Fruit fly (Drosophila melanogaster) whole organism, embryonic: ENCODE measurements around the gene Arp10.
A peak's percentile ranks its signal among the peaks of the same experiment; 100 is the strongest.

Source experiments
- Bteb2 ChIP-seq: fragments of 200-800 bp; sonication (Bioruptor generic); optimal IDR thresholded peaks from 2 replicates; lab custom pipeline; 2016; ENCODE audit warnings: missing biosample characterization, missing genetic modification characterization
- CG10209 ChIP-seq: fragments of 200-800 bp; sonication (Bioruptor generic); optimal IDR thresholded peaks from 3 replicates; lab custom pipeline; 2017; ENCODE audit warnings: missing biosample characterization, mild to moderate bottlenecking, missing genetic modification characterization, missing genetic modification reagents
- CG10543 ChIP-seq: fragments of 200-800 bp; sonication (Bioruptor generic); optimal IDR thresholded peaks from 3 replicates; lab custom pipeline; 2017; ENCODE audit warnings: missing biosample characterization, mild to moderate bottlenecking, missing genetic modification characterization, moderate library complexity
- CG13123 ChIP-seq: fragments of 200-800 bp; sonication (Bioruptor generic); optimal IDR thresholded peaks from 2 replicates; lab custom pipeline; 2016; ENCODE audit warnings: missing biosample characterization, missing genetic modification characterization
- CG13894 ChIP-seq: fragments of 200-800 bp; sonication (Bioruptor generic); optimal IDR thresholded peaks from 3 replicates; lab custom pipeline; 2018; ENCODE audit warnings: missing biosample characterization, mild to moderate bottlenecking, missing genetic modification characterization, moderate library complexity
- CG14441 ChIP-seq: fragments of 200-800 bp; sonication (Bioruptor generic); IDR thresholded peaks from 2 replicates; pipeline ENCODE4 v1.3.6; 2022; ENCODE audit warnings: missing biosample characterization, missing genetic modification characterization
- CG16779 ChIP-seq: fragments of 200-800 bp; sonication (Bioruptor generic); IDR thresholded peaks from 2 replicates; pipeline ENCODE4 v1.3.6; 2022; ENCODE audit warnings: missing biosample characterization, missing genetic modification characterization
- CG16813 ChIP-seq: fragments of 200-800 bp; sonication (Bioruptor generic); IDR thresholded peaks from 3 replicates; pipeline ENCODE4 v1.3.6; 2022; ENCODE audit warnings: missing biosample characterization, missing genetic modification characterization; ENCODE audit not compliant: partially characterized antibody
- CG2875 ChIP-seq: fragments of 200-800 bp; sonication (Bioruptor generic); optimal IDR thresholded peaks from 2 replicates; lab custom pipeline; 2017; ENCODE audit warnings: missing biosample characterization, mild to moderate bottlenecking, missing genetic modification characterization, missing genetic modification reagents
- CG2889 ChIP-seq: fragments of 200-800 bp; sonication (Bioruptor generic); IDR thresholded peaks from 3 replicates; pipeline ENCODE4 v1.3.6; 2022; ENCODE audit warnings: missing biosample characterization, missing genetic modification characterization
- CG31388 ChIP-seq: fragments of 200-800 bp; sonication (Bioruptor generic); optimal IDR thresholded peaks from 2 replicates; lab custom pipeline; 2016; ENCODE audit warnings: missing biosample characterization, missing genetic modification characterization
- CG3407 ChIP-seq: fragments of 200-800 bp; sonication (Bioruptor generic); optimal IDR thresholded peaks from 2 replicates; lab custom pipeline; 2018; ENCODE audit warnings: missing biosample characterization, mild to moderate bottlenecking, missing genetic modification characterization
- CG3847 ChIP-seq: fragments of 200-800 bp; sonication (Bioruptor generic); IDR thresholded peaks from 2 replicates; pipeline ENCODE4 v1.3.6; 2022; ENCODE audit warnings: missing biosample characterization, missing genetic modification characterization
- CG3995 ChIP-seq: fragments of 200-800 bp; sonication (Bioruptor generic); optimal IDR thresholded peaks from 3 replicates; lab custom pipeline; 2016; ENCODE audit warnings: missing biosample characterization, missing genetic modification characterization
- CG43689 ChIP-seq: fragments of 200-800 bp; sonication (Bioruptor generic); IDR thresholded peaks from 2 replicates; pipeline ENCODE4 v1.3.6; 2022; ENCODE audit warnings: missing biosample characterization, missing genetic modification characterization
- CG4424 ChIP-seq: fragments of 200-800 bp; sonication (Bioruptor generic); optimal IDR thresholded peaks from 3 replicates; lab custom pipeline; 2016; ENCODE audit warnings: missing biosample characterization, missing genetic modification characterization
- CG4854 ChIP-seq: fragments of 200-800 bp; sonication (Bioruptor generic); optimal IDR thresholded peaks from 2 replicates; lab custom pipeline; 2016; ENCODE audit warnings: missing biosample characterization, missing genetic modification characterization, inconsistent platforms
- CG7987 ChIP-seq: fragments of 200-800 bp; sonication (Bioruptor generic); optimal IDR thresholded peaks from 2 replicates; lab custom pipeline; 2018; ENCODE audit warnings: missing biosample characterization, mild to moderate bottlenecking, missing genetic modification characterization, moderate library complexity
- CG8924 ChIP-seq: fragments of 200-800 bp; optimal IDR thresholded peaks from 3 replicates; lab custom pipeline; 2019; ENCODE audit warnings: missing biosample characterization, mild to moderate bottlenecking, missing genetic modification characterization, moderate library complexity
- Dek ChIP-seq: fragments of 200-800 bp; sonication (Bioruptor generic); optimal IDR thresholded peaks from 3 replicates; lab custom pipeline; 2019; ENCODE audit warnings: missing biosample characterization, mild to moderate bottlenecking, missing genetic modification characterization, moderate library complexity
- H15 ChIP-seq: fragments of 200-800 bp; sonication (Bioruptor generic); IDR thresholded peaks from 3 replicates; pipeline ENCODE4 v1.3.6; 2022; ENCODE audit warnings: missing biosample characterization, missing genetic modification characterization
- HHEX ChIP-seq: fragments of 200-800 bp; sonication (Bioruptor generic); optimal IDR thresholded peaks from 3 replicates; lab custom pipeline; 2017; ENCODE audit warnings: missing biosample characterization, mild to moderate bottlenecking, missing genetic modification characterization, missing genetic modification reagents
- NC2α ChIP-seq: fragments of 200-800 bp; sonication (Bioruptor generic); optimal IDR thresholded peaks from 2 replicates; lab custom pipeline; 2016; ENCODE audit warnings: missing biosample characterization, missing genetic modification characterization
- Neu2 ChIP-seq: fragments of 200-800 bp; sonication (Bioruptor generic); optimal IDR thresholded peaks from 3 replicates; lab custom pipeline; 2016; ENCODE audit warnings: missing biosample characterization, missing genetic modification characterization, borderline replicate concordance
- Nf-YB ChIP-seq: fragments of 200-800 bp; sonication (Bioruptor generic); optimal IDR thresholded peaks from 3 replicates; lab custom pipeline; 2019; ENCODE audit warnings: missing biosample characterization, mild to moderate bottlenecking, missing genetic modification characterization, moderate library complexity
- Opbp ChIP-seq: fragments of 200-800 bp; sonication (Bioruptor generic); IDR thresholded peaks from 3 replicates; pipeline ENCODE4 v1.3.6; 2022; ENCODE audit warnings: missing biosample characterization, missing genetic modification characterization; ENCODE audit not compliant: partially characterized antibody
- Poxn ChIP-seq: fragments of 200-800 bp; sonication (Bioruptor generic); IDR thresholded peaks from 2 replicates; pipeline ENCODE4 v1.3.6; 2022; ENCODE audit warnings: missing biosample characterization, missing genetic modification characterization
- Ravus ChIP-seq: fragments of 200-800 bp; sonication (Bioruptor generic); IDR thresholded peaks from 2 replicates; pipeline ENCODE4 v1.3.6; 2022; ENCODE audit warnings: missing biosample characterization, missing genetic modification characterization
- Sox100B ChIP-seq: fragments of 200-800 bp; sonication (Bioruptor generic); optimal IDR thresholded peaks from 3 replicates; lab custom pipeline; 2018; ENCODE audit warnings: missing biosample characterization, mild to moderate bottlenecking, missing genetic modification characterization
- Stat92E ChIP-seq, 3 experiments: fragments of >200 bp in 2 of 3; fragments of 200-800 bp in 1 of 3; sonication (Bioruptor generic) in 1 of 3; optimal IDR thresholded peaks; 2 replicates each; lab custom pipeline; 2017 to 2019; ENCODE audit warnings: missing biosample characterization in 3 of 3, missing genetic modification characterization in 3 of 3, mild to moderate bottlenecking in 1 of 3, moderate library complexity in 1 of 3
- Taf1 ChIP-seq: fragments of 200-800 bp; sonication (Bioruptor generic); IDR thresholded peaks from 2 replicates; pipeline ENCODE4 v1.3.6; 2022; ENCODE audit warnings: missing biosample characterization, missing genetic modification characterization
- ap ChIP-seq: fragments of 200-800 bp; sonication (Bioruptor generic); IDR thresholded peaks from 2 replicates; pipeline ENCODE4 v1.3.6; 2022; ENCODE audit warnings: missing biosample characterization, missing genetic modification characterization
- bsh ChIP-seq, 2 experiments: fragments of 200-800 bp; sonication (Bioruptor generic); optimal IDR thresholded peaks; 2 replicates each; lab custom pipeline; 2017 to 2018; ENCODE audit warnings: mild to moderate bottlenecking in 2 of 2, missing biosample characterization in 2 of 2, missing genetic modification characterization in 2 of 2, moderate library complexity in 1 of 2
- cas ChIP-seq: fragments of 200-800 bp; sonication (Bioruptor generic); IDR thresholded peaks from 2 replicates; pipeline ENCODE4 v1.3.6; 2022; ENCODE audit warnings: missing biosample characterization, missing genetic modification characterization
- da ChIP-seq: fragments of 200-800 bp; sonication (Bioruptor generic); optimal IDR thresholded peaks from 2 replicates; lab custom pipeline; 2016; ENCODE audit warnings: missing biosample characterization, missing genetic modification characterization
- kay ChIP-seq: fragments of 200-800 bp; sonication (Bioruptor generic); optimal IDR thresholded peaks from 2 replicates; lab custom pipeline; 2016; ENCODE audit warnings: missing biosample characterization, missing genetic modification characterization
- lab ChIP-seq: fragments of 200-800 bp; sonication (Bioruptor generic); optimal IDR thresholded peaks from 3 replicates; lab custom pipeline; 2017; ENCODE audit warnings: missing biosample characterization, missing genetic modification characterization, mild to moderate bottlenecking, moderate library complexity, missing genetic modification reagents
- lmd ChIP-seq: fragments of 200-800 bp; sonication (Bioruptor generic); IDR thresholded peaks from 2 replicates; pipeline ENCODE4 v1.3.6; 2022; ENCODE audit warnings: missing biosample characterization, missing genetic modification characterization
- lola ChIP-seq, 3 experiments: fragments of >200 bp in 2 of 3; fragments of 200-800 bp in 1 of 3; sonication (Bioruptor generic) in 1 of 3; optimal IDR thresholded peaks; 2 replicates each; lab custom pipeline; 2017 to 2019; ENCODE audit warnings: missing biosample characterization in 3 of 3, missing genetic modification characterization in 3 of 3, mild to moderate bottlenecking in 1 of 3, moderate library complexity in 1 of 3
- nau ChIP-seq: fragments of 200-800 bp; sonication (Bioruptor generic); optimal IDR thresholded peaks from 3 replicates; lab custom pipeline; 2017; ENCODE audit warnings: missing biosample characterization, mild to moderate bottlenecking, missing genetic modification characterization, missing genetic modification reagents
- onecut ChIP-seq: fragments of 200-800 bp; sonication (Bioruptor generic); IDR thresholded peaks from 2 replicates; pipeline ENCODE4 v1.3.6; 2022; ENCODE audit warnings: missing biosample characterization, missing genetic modification characterization
- psq ChIP-seq: fragments of 200-800 bp; sonication (Bioruptor generic); optimal IDR thresholded peaks from 2 replicates; lab custom pipeline; 2017; ENCODE audit warnings: missing biosample characterization, missing genetic modification characterization
- ro ChIP-seq: fragments of 200-800 bp; sonication (Bioruptor generic); IDR thresholded peaks from 2 replicates; pipeline ENCODE4 v1.3.6; 2022; ENCODE audit warnings: missing biosample characterization, missing genetic modification characterization
- sob ChIP-seq: fragments of 200-800 bp; sonication (Bioruptor generic); IDR thresholded peaks from 2 replicates; pipeline ENCODE4 v1.3.6; 2022; ENCODE audit warnings: missing biosample characterization, missing genetic modification characterization
- tap ChIP-seq: fragments of 200-800 bp; optimal IDR thresholded peaks from 3 replicates; lab custom pipeline; 2019; ENCODE audit warnings: missing biosample characterization, mild to moderate bottlenecking, missing genetic modification characterization, moderate library complexity
- tgo ChIP-seq: fragments of 200-800 bp; sonication (Bioruptor generic); IDR thresholded peaks from 3 replicates; pipeline ENCODE4 v1.3.6; 2022; ENCODE audit warnings: missing biosample characterization, missing genetic modification characterization
- vnd ChIP-seq: fragments of 200-800 bp; sonication (Bioruptor generic); IDR thresholded peaks from 3 replicates; pipeline ENCODE4 v1.3.6; 2022; ENCODE audit warnings: missing biosample characterization, missing genetic modification characterization; ENCODE audit not compliant: partially characterized antibody
- zf30C ChIP-seq: fragments of 200-800 bp; sonication (Bioruptor generic); optimal IDR thresholded peaks from 3 replicates; lab custom pipeline; 2018; ENCODE audit warnings: missing biosample characterization, mild to moderate bottlenecking, missing genetic modification characterization
- zfh1 ChIP-seq: fragments of 200-800 bp; sonication (Bioruptor generic); IDR thresholded peaks from 3 replicates; pipeline ENCODE4 v1.3.6; 2022; ENCODE audit warnings: missing biosample characterization, missing genetic modification characterization

The Arp10 gene

dm6 chrX:19651757-19652419 is 5.9 kb upstream of the Arp10 start, which contains the start of the genes Ranbp21 and Elys:
TSS of gene Ranbp21 (minus strand) at chrX:19652269.
TSS of gene Elys (plus strand) at chrX:19652305.
- peak in 1 of 2 experiments; percentile 31 for TF ChIP-seq bsh (GFP tag; optimal IDR thresholded peaks at IDR 0.05; lab: Kevin White, UChicago)
- TF ChIP-seq onecut = peak; percentile 24; the same call in 1 of the 2 replicates
- TF ChIP-seq H15 (GFP tag; lab: Robert Waterston, UW) = peak; percentile 46; the same call in 1 of the 3 replicates
- TF ChIP-seq sob (GFP tag; lab: Robert Waterston, UW) = peak; percentile 41; the same call in 1 of the 2 replicates
- peak; percentile 24 for TF ChIP-seq da
- no peak for TF ChIP-seq Taf1 (GFP tag; lab: Robert Waterston, UW)
- peak; percentile 55; the same call in 1 of the 2 replicates for TF ChIP-seq CG14441 (GFP tag; lab: Robert Waterston, UW)
- no peak for TF ChIP-seq CG4854 (GFP tag; lab: Kevin White, UChicago)
- no peak; the same call in 1 of the 2 replicates for TF ChIP-seq ap (GFP tag; lab: Robert Waterston, UW)
- TF ChIP-seq cas (GFP tag; lab: Robert Waterston, UW) = no peak
- TF ChIP-seq CG3407 (GFP tag; lab: Kevin White, UChicago) = no peak
- TF ChIP-seq psq = no peak
- no peak for TF ChIP-seq Nf-YB (GFP tag; lab: Kevin White, UChicago)
- TF ChIP-seq nau (GFP tag; lab: Kevin White, UChicago) = no peak
- TF ChIP-seq zfh1 (GFP tag; lab: Robert Waterston, UW) = peak; percentile 66; the same call in 2 of the 3 replicates
- TF ChIP-seq Bteb2 = peak; percentile 30
- peak; percentile 62 for TF ChIP-seq CG10543 (GFP tag; lab: Kevin White, UChicago)
- TF ChIP-seq Neu2 (GFP tag; lab: Kevin White, UChicago) = no peak
- TF ChIP-seq CG8924 = peak; percentile 21
- TF ChIP-seq CG16813 (GFP tag; lab: Robert Waterston, UW) = 0 out of 3 replicates have a peak, but pooled peaks have one; percentile 56
- TF ChIP-seq ro = no peak
- no peak for TF ChIP-seq Dek (tag; lab: Kevin White, UChicago)
- 0 out of 3 replicates have a peak, but pooled peaks have one; percentile 27 for TF ChIP-seq CG2889
- peak; percentile 44; the same call in 1 of the 3 replicates for TF ChIP-seq tgo
- no peak for TF ChIP-seq Sox100B (GFP tag; lab: Kevin White, UChicago)
- peak; percentile 78 for TF ChIP-seq CG3847
- no peak for TF ChIP-seq Opbp (GFP tag; lab: Robert Waterston, UW)
- TF ChIP-seq CG10209 (GFP tag; lab: Kevin White, UChicago) = peak; percentile 38
- no peak for TF ChIP-seq CG13894 (tag; lab: Kevin White, UChicago)
- no peak for TF ChIP-seq HHEX (GFP tag; lab: Kevin White, UChicago)
- TF ChIP-seq vnd (GFP tag; lab: Robert Waterston, UW) = 0 out of 3 replicates have a peak, but pooled peaks have one; percentile 46
- no peak for TF ChIP-seq Ravus (GFP tag; lab: Robert Waterston, UW)
- TF ChIP-seq CG16779 (GFP tag; lab: Robert Waterston, UW) = no peak
- TF ChIP-seq NC2α (GFP tag; lab: Kevin White, UChicago) = no peak
- TF ChIP-seq lmd = peak; percentile 61
- TF ChIP-seq CG43689 (GFP tag; lab: Robert Waterston, UW) = no peak; the same call in 1 of the 2 replicates
- no peak for TF ChIP-seq CG2875 (GFP tag; lab: Kevin White, UChicago)
- TF ChIP-seq lola (GFP tag; optimal IDR thresholded peaks at IDR 0.05; lab: Kevin White, UChicago) = peak in 1 of 3 experiments; percentile 51
- no peak for TF ChIP-seq Stat92E (GFP tag; optimal IDR thresholded peaks at IDR 0.05; lab: Kevin White, UChicago)
- TF ChIP-seq Poxn (GFP tag; lab: Robert Waterston, UW) = no peak
- no peak for TF ChIP-seq kay
- TF ChIP-seq CG3995 (GFP tag; lab: Kevin White, UChicago) = no peak
- TF ChIP-seq CG7987 (GFP tag; lab: Kevin White, UChicago) = no peak
- TF ChIP-seq CG4424 (GFP tag; lab: Kevin White, UChicago) = no peak
- TF ChIP-seq CG13123 (GFP tag; lab: Kevin White, UChicago) = no peak
- TF ChIP-seq zf30C (GFP tag; lab: Kevin White, UChicago) = no peak
- no peak for TF ChIP-seq lab (GFP tag; lab: Kevin White, UChicago)
- no peak for TF ChIP-seq tap (tag; lab: Kevin White, UChicago)
- TF ChIP-seq CG31388 (GFP tag; lab: Kevin White, UChicago) = no peak
